Fruit fly (Drosophila melanogaster) Kc167 (cell line): ENCODE measurements around the gene Wbp2.

Experiments used
- Sin3A ChIP-seq: fragments of >200 bp; optimal IDR thresholded peaks from 2 replicates; lab custom pipeline; 2018; ENCODE audit warnings: missing external identifiers
- h ChIP-seq: fragments of >200 bp; optimal IDR thresholded peaks from 3 replicates; lab custom pipeline; 2018; ENCODE audit warnings: missing external identifiers
- psq ChIP-seq: fragments of >200 bp; optimal IDR thresholded peaks from 2 replicates; lab custom pipeline; 2017; ENCODE audit warnings: missing external identifiers
- ttk ChIP-seq: sonication (Bioruptor generic); optimal IDR thresholded peaks from 2 replicates; lab custom pipeline; 2017; ENCODE audit warnings: missing external identifiers

DNA sequence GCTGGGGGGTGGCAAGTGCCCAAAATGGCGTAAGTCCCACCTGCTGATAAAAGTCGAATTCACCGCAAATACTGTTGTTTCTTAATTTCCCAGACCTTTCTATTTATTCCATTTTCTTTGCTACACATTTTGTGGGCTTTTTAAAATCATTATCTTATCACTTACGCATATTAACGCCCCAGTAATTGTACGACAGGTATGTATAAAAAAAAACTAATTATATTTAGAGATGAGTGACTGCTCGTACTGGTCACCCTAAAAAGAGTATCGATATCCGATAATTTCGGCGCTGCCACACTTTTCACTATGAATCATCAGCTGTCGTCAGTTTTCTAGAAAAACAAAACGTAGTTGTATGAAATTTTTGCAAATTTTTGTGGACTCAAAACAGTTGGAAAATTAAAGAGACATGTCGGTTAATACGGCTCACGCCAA, at the start of gene Wbp2, which contains the start of gene CG10948:
- TF ChIP-seq Sin3A = no peak
- no peak for TF ChIP-seq ttk
- TF ChIP-seq psq (lab: Kevin White, UChicago) = no peak
- no peak for TF ChIP-seq h (lab: Kevin White, UChicago)
